Fruit fly (Drosophila melanogaster) whole organism, wandering third instar larva: ENCODE measurements around the gene Pgant35A.

Source experiments
- Abd-B ChIP-seq: fragments of >200 bp; optimal IDR thresholded peaks from 2 replicates; lab custom pipeline; 2017; ENCODE audit warnings: missing biosample characterization, missing genetic modification characterization
- CG32264 ChIP-seq: fragments of 200-800 bp; sonication (Bioruptor generic); optimal IDR thresholded peaks from 2 replicates; lab custom pipeline; 2016; ENCODE audit warnings: missing biosample characterization, missing genetic modification characterization
- CG9705 ChIP-seq: fragments of 200-800 bp; sonication (Bioruptor generic); optimal IDR thresholded peaks from 2 replicates; lab custom pipeline; 2018; ENCODE audit warnings: missing biosample characterization, mild to moderate bottlenecking, missing genetic modification characterization
- CrebA ChIP-seq: fragments of 200-800 bp; sonication (Bioruptor generic); optimal IDR thresholded peaks from 2 replicates; lab custom pipeline; 2016; ENCODE audit warnings: missing biosample characterization, mild to moderate bottlenecking, missing genetic modification characterization, borderline replicate concordance
- Dfd ChIP-seq: fragments of >200 bp; optimal IDR thresholded peaks from 2 replicates; lab custom pipeline; 2017; ENCODE audit warnings: missing biosample characterization, missing genetic modification characterization
- Dif ChIP-seq: fragments of 200-275, 200-300 bp; sonication (Bioruptor generic); optimal IDR thresholded peaks from 2 replicates; lab custom pipeline; 2018; ENCODE audit warnings: missing biosample characterization, missing genetic modification characterization; ENCODE audit not compliant: partially characterized antibody
- GATAd ChIP-seq: sonication (Bioruptor generic); optimal IDR thresholded peaks from 2 replicates; lab custom pipeline; 2016; ENCODE audit warnings: missing biosample characterization, missing genetic modification characterization
- HLH106 ChIP-seq: fragments of 200-800 bp; optimal IDR thresholded peaks from 3 replicates; lab custom pipeline; 2019; ENCODE audit warnings: missing biosample characterization, mild to moderate bottlenecking, missing genetic modification characterization, moderate library complexity
- Hnf4 ChIP-seq: fragments of 200-800 bp; sonication (Bioruptor generic); optimal IDR thresholded peaks from 2 replicates; lab custom pipeline; 2016; ENCODE audit warnings: missing biosample characterization, mild to moderate bottlenecking, missing genetic modification characterization
- Hr78 ChIP-seq: fragments of >200 bp; optimal IDR thresholded peaks from 2 replicates; lab custom pipeline; 2017; ENCODE audit warnings: missing biosample characterization, missing genetic modification characterization
- Hr83 ChIP-seq: fragments of 200-300 bp; sonication (Bioruptor generic); optimal IDR thresholded peaks from 2 replicates; lab custom pipeline; 2016; ENCODE audit warnings: missing biosample characterization, mild to moderate bottlenecking, missing genetic modification characterization, moderate library complexity; ENCODE audit not compliant: poor library complexity, severe bottlenecking
- Jra ChIP-seq: sonication (Bioruptor generic); optimal IDR thresholded peaks from 2 replicates; lab custom pipeline; 2016; ENCODE audit warnings: missing biosample characterization, missing genetic modification characterization
- Mio ChIP-seq: sonication (Bioruptor generic); optimal IDR thresholded peaks from 2 replicates; lab custom pipeline; 2016; ENCODE audit warnings: missing biosample characterization, missing genetic modification characterization
- Myc ChIP-seq: fragments of >200 bp; optimal IDR thresholded peaks from 2 replicates; lab custom pipeline; 2017
- Rel ChIP-seq, 2 experiments: fragments of 200-800 bp; sonication (Bioruptor generic) in 1 of 2; optimal IDR thresholded peaks; 2 replicates in 1 of 2; 3 replicates in 1 of 2; lab custom pipeline; 2016 to 2019; ENCODE audit warnings: mild to moderate bottlenecking in 2 of 2, missing biosample characterization in 2 of 2, missing genetic modification characterization in 2 of 2, moderate library complexity in 1 of 2
- Sp1 ChIP-seq: fragments of 200-800 bp; sonication (Bioruptor generic); optimal IDR thresholded peaks from 3 replicates; lab custom pipeline; 2019; ENCODE audit warnings: missing biosample characterization, mild to moderate bottlenecking, missing genetic modification characterization, moderate library complexity
- br ChIP-seq: fragments of 200-800 bp; sonication (Bioruptor generic); optimal IDR thresholded peaks from 2 replicates; lab custom pipeline; 2016; ENCODE audit warnings: missing biosample characterization, missing genetic modification characterization
- brk ChIP-seq: fragments of 200-800 bp; sonication (Bioruptor generic); optimal IDR thresholded peaks from 2 replicates; lab custom pipeline; 2016; ENCODE audit warnings: missing biosample characterization, mild to moderate bottlenecking, missing genetic modification characterization
- dl ChIP-seq, 2 experiments: fragments of 175-275, 200-275 bp in 1 of 2; fragments of 200-275 bp in 1 of 2; sonication (Bioruptor generic); optimal IDR thresholded peaks; lab custom pipeline; 2018; ENCODE audit warnings: mild to moderate bottlenecking in 2 of 2, missing biosample characterization in 2 of 2, missing genetic modification characterization in 2 of 2, moderate library complexity in 2 of 2; ENCODE audit not compliant: partially characterized antibody in 2 of 2, insufficient read depth in 1 of 2
- dsf ChIP-seq: sonication (Bioruptor generic); optimal IDR thresholded peaks from 2 replicates; lab custom pipeline; 2016; ENCODE audit warnings: missing biosample characterization, missing genetic modification characterization, borderline replicate concordance
- ey ChIP-seq: fragments of 200-800 bp; sonication (Bioruptor generic); optimal IDR thresholded peaks from 2 replicates; lab custom pipeline; 2016; ENCODE audit warnings: missing biosample characterization, missing genetic modification characterization
- foxo ChIP-seq, 2 experiments: fragments of 200-800 bp; sonication (Bioruptor generic); optimal IDR thresholded peaks; 2 replicates in 1 of 2; 3 replicates in 1 of 2; lab custom pipeline; 2016 to 2017; ENCODE audit warnings: missing biosample characterization in 2 of 2, missing genetic modification characterization in 2 of 2
- fru ChIP-seq: fragments of 200-800 bp; sonication (Bioruptor generic); optimal IDR thresholded peaks from 3 replicates; lab custom pipeline; 2016; ENCODE audit warnings: missing biosample characterization, mild to moderate bottlenecking, missing genetic modification characterization
- h ChIP-seq: fragments of 200-800 bp; sonication (Bioruptor generic); optimal IDR thresholded peaks from 3 replicates; lab custom pipeline; 2016; ENCODE audit warnings: missing biosample characterization, mild to moderate bottlenecking, missing genetic modification characterization
- jim ChIP-seq: fragments of 175-275, 200-325 bp; sonication (Bioruptor generic); optimal IDR thresholded peaks from 2 replicates; lab custom pipeline; 2016; ENCODE audit warnings: missing biosample characterization, mild to moderate bottlenecking, missing genetic modification characterization
- pan ChIP-seq: fragments of >200 bp; optimal IDR thresholded peaks from 2 replicates; lab custom pipeline; 2017
- psq ChIP-seq: fragments of 200-800 bp; sonication (Bioruptor generic); optimal IDR thresholded peaks from 3 replicates; lab custom pipeline; 2017; ENCODE audit warnings: missing biosample characterization, mild to moderate bottlenecking, missing genetic modification characterization, moderate library complexity
- rgr ChIP-seq: fragments of 200-800 bp; sonication (Bioruptor generic); optimal IDR thresholded peaks from 3 replicates; lab custom pipeline; 2016; ENCODE audit warnings: missing biosample characterization, mild to moderate bottlenecking, missing genetic modification characterization
- sv ChIP-seq: fragments of 200-800 bp; sonication (Bioruptor generic); optimal IDR thresholded peaks from 3 replicates; lab custom pipeline; 2016; ENCODE audit warnings: missing biosample characterization, missing genetic modification characterization
- usp ChIP-seq: fragments of >200 bp; optimal IDR thresholded peaks from 2 replicates; lab custom pipeline; 2017; ENCODE audit warnings: missing biosample characterization, missing genetic modification characterization
- woc ChIP-seq: sonication (Bioruptor generic); optimal IDR thresholded peaks from 2 replicates; lab custom pipeline; 2016; ENCODE audit warnings: missing biosample characterization, mild to moderate bottlenecking, missing genetic modification characterization

The Pgant35A gene

DNA sequence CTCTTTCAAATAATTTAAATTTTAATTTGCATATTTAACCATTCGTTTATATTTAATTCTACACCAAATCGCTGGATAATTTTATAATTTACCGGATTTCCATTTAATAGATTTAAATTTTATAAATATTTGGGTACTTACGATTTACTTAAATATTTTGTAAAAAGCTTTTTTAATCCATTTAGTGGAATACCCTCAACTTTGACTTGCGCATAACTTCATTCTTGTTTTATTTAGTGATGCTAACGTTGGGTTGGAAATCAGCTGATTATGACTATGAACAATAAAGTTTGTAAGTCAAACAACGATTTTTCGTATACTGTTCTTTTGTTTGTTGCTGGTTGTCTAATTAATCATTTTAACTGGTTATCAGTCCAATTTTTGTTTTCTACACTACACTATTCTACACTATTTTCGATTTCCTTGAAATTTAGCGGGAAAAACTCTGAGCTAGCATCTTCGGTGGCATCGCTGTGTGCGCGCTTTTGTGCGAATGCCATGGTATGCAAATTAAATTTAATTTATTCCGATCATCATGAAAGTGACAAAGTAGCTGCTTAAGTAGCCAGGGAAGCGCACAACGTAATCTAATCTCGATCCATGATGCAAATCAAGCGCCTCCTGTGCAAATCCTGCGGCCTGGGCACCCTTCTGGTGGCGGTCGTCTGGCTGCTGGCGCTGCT, at the start of gene Pgant35A:
TSS of gene Pgant35A (plus strand) at position 473 of the 683 bp plus-strand sequence.
- TF ChIP-seq ey (GFP tag; lab: Kevin White, UChicago) (peak; percentile 13), CG32264 (GFP tag; lab: Kevin White, UChicago) (no peak), psq (GFP tag; lab: Kevin White, UChicago) (peak; percentile 27), Rel (GFP tag; optimal IDR thresholded peaks at IDR 0.05; lab: Kevin White, UChicago) (no peak), Rel (tag; optimal IDR thresholded peaks at IDR 0.05; lab: Kevin White, UChicago) (peak; percentile 24), Hnf4 (GFP tag; lab: Kevin White, UChicago) (peak; percentile 26), dl (GFP tag; optimal IDR thresholded peaks at IDR 0.05; lab: Kevin White, UChicago; ENCODE audit: insufficient read depth in 1 of 2, partially characterized antibody in 2 of 2) (no peak), Sp1 (GFP tag; lab: Kevin White, UChicago) (peak; percentile 34), Myc (lab: Kevin White, UChicago) (peak; percentile 99), CG9705 (GFP tag; lab: Kevin White, UChicago) (no peak), Jra (GFP tag; lab: Kevin White, UChicago) (peak; percentile 13), rgr (GFP tag; lab: Kevin White, UChicago) (peak; percentile 55), br (GFP tag; lab: Kevin White, UChicago) (peak; percentile 34), foxo (GFP tag; optimal IDR thresholded peaks at IDR 0.05; lab: Kevin White, UChicago) (peak in 1 of 2 experiments; percentile 44), pan (lab: Kevin White, UChicago) (no peak), brk (GFP tag; lab: Kevin White, UChicago) (peak; percentile 26), woc (GFP tag; lab: Kevin White, UChicago) (peak; percentile 89), fru (GFP tag; lab: Kevin White, UChicago) (peak; percentile 30), HLH106 (tag; lab: Kevin White, UChicago) (peak; percentile 38), jim (GFP tag; lab: Kevin White, UChicago) (no peak)

DNA sequence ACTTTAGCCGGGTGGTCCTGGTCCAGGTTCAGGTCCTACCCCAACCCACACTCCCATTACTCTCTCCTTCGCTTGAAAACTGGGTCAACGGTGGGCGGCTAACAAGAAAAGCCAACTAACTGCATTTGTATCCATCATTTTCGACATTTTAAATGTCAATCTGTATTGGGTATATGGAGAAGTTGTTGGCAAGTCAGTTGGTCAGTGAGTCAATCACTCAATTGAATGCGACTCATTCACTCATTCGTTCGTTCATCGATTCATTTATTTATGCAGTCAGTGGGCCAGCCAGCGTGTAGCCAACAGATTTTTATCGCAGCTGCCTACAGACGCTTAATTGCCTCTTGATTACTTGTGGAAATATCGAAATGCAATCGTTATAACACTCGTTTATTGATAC, 42.3 kb upstream of the Pgant35A start:
- TF ChIP-seq Dif (GFP tag; lab: Kevin White, UChicago) (no peak), Dfd (GFP tag; lab: Kevin White, UChicago) (no peak), Rel (GFP tag; optimal IDR thresholded peaks at IDR 0.05; lab: Kevin White, UChicago) (no peak), Rel (tag; optimal IDR thresholded peaks at IDR 0.05; lab: Kevin White, UChicago) (no peak), Jra (GFP tag; lab: Kevin White, UChicago) (no peak), Hr78 (GFP tag; lab: Kevin White, UChicago) (no peak), GATAd (GFP tag; lab: Kevin White, UChicago) (no peak), Hr83 (GFP tag; lab: Kevin White, UChicago) (no peak), rgr (GFP tag; lab: Kevin White, UChicago) (no peak), ey (GFP tag; lab: Kevin White, UChicago) (no peak), Hnf4 (GFP tag; lab: Kevin White, UChicago) (no peak), Mio (no peak), br (GFP tag; lab: Kevin White, UChicago) (no peak), fru (GFP tag; lab: Kevin White, UChicago) (no peak), Abd-B (GFP tag; lab: Kevin White, UChicago) (no peak), Sp1 (GFP tag; lab: Kevin White, UChicago) (no peak), sv (GFP tag; lab: Kevin White, UChicago) (no peak), usp (no peak), CG9705 (GFP tag; lab: Kevin White, UChicago) (no peak), CG32264 (GFP tag; lab: Kevin White, UChicago) (no peak), h (GFP tag; lab: Kevin White, UChicago) (no peak)

DNA sequence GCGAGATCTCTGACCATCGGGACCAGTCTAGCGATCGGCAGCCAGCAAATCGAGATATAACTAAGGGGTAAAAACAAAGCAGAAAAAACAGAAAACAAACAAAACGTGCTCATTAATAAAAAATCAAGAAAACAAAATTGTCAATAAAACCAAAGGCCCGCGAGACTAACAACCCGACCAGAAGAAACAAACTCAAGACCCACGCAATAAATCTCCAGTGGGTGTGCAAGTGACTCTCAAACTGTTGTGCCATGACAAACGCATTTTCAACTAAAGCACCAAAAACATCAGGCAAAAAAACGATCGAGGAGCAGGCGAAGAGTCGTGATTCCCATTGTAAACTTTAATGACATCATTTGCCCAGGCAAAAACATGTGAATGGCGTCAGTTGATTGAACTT, 41.1 kb upstream of the Pgant35A start:
- TF ChIP-seq brk (GFP tag; lab: Kevin White, UChicago) (no peak), HLH106 (tag; lab: Kevin White, UChicago) (no peak), jim (GFP tag; lab: Kevin White, UChicago) (no peak), Mio (no peak), Hr78 (GFP tag; lab: Kevin White, UChicago) (no peak), CG32264 (GFP tag; lab: Kevin White, UChicago) (no peak), Hnf4 (GFP tag; lab: Kevin White, UChicago) (no peak), Dif (GFP tag; lab: Kevin White, UChicago) (no peak)

DNA sequence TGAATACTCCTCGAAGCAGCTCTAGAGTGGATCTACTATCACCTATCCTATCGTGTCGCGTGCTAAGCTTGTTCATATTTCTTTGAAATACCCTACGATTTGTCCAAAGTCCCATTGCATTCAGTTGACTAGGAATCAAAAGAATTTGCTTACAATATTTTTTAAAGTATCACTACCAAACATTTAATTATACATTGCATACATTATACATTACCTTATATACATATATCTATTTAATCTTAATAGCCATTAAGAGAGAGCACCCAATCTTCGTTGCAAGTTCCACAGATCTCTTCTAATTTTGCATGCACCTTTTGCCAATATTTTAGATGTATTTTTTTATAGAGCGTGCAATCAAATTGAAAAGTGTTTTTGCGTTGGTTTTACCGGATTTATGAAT, 40.5 kb upstream of the Pgant35A start:
- no peak for TF ChIP-seq brk (GFP tag; lab: Kevin White, UChicago)
- TF ChIP-seq CG32264 (GFP tag; lab: Kevin White, UChicago): no peak
- TF ChIP-seq Hr83 (GFP tag; lab: Kevin White, UChicago): no peak
- no peak for TF ChIP-seq h (GFP tag; lab: Kevin White, UChicago)
- no peak for TF ChIP-seq ey (GFP tag; lab: Kevin White, UChicago)
- no peak for TF ChIP-seq jim (GFP tag; lab: Kevin White, UChicago)
- TF ChIP-seq CrebA: no peak
- no peak for TF ChIP-seq dsf (GFP tag; lab: Kevin White, UChicago)
- no peak for TF ChIP-seq Sp1 (GFP tag; lab: Kevin White, UChicago)
